Fruit fly (Drosophila melanogaster): ENCODE data around the gene CG3301.

DNA sequence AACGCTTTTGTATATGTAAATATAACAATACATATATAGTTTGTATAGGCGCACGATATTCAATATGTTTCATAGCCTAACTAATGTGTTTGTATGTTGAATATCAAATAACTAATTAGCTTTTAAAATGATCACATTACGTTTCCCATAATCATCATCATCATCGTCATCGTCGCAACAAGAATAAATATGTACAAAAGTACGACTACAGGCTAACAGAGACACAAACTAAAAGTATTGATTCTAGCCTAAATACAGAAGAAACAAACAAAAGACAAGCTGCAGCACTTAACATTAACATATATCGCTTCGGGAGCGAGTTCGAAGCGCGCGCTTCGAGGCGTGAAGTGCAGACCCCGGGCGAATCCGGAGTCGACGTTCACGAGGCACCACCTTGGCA, 4.8 kb downstream of the CG3301 start:
- no peak for TF ChIP-seq CG8478 (optimal IDR thresholded peaks at IDR 0.05)
- no peak for TF ChIP-seq CTCF (optimal IDR thresholded peaks at IDR 0.05)
